Fruit fly (Drosophila melanogaster) whole organism, embryonic: Measurements from ENCODE around the gene vari.

ENCODE experiments used
- CG10267 ChIP-seq: fragments of 200-800 bp; sonication (Bioruptor generic); optimal IDR thresholded peaks from 2 replicates; lab custom pipeline; 2018; ENCODE audit warnings: missing biosample characterization, mild to moderate bottlenecking, missing genetic modification characterization, moderate library complexity
- CG10274 ChIP-seq: fragments of 200-800 bp; sonication (Bioruptor generic); optimal IDR thresholded peaks from 3 replicates; lab custom pipeline; 2017; ENCODE audit warnings: missing biosample characterization, mild to moderate bottlenecking, missing genetic modification characterization
- CG11504 ChIP-seq: fragments of 200-800 bp; sonication (Bioruptor generic); optimal IDR thresholded peaks from 3 replicates; lab custom pipeline; 2019; ENCODE audit warnings: missing biosample characterization, mild to moderate bottlenecking, missing genetic modification characterization, moderate library complexity
- CG12104 ChIP-seq: fragments of 200-800 bp; sonication (Bioruptor generic); optimal IDR thresholded peaks from 3 replicates; lab custom pipeline; 2016; ENCODE audit warnings: missing biosample characterization, missing genetic modification characterization
- CG12236 ChIP-seq: fragments of 200-800 bp; sonication (Bioruptor generic); optimal IDR thresholded peaks from 2 replicates; lab custom pipeline; 2016; ENCODE audit warnings: missing biosample characterization, missing genetic modification characterization
- CG13123 ChIP-seq: fragments of 200-800 bp; sonication (Bioruptor generic); optimal IDR thresholded peaks from 2 replicates; lab custom pipeline; 2016; ENCODE audit warnings: missing biosample characterization, missing genetic modification characterization
- CG1603 ChIP-seq: fragments of 200-800 bp; sonication (Bioruptor generic); optimal IDR thresholded peaks from 2 replicates; lab custom pipeline; 2019; ENCODE audit warnings: missing biosample characterization, mild to moderate bottlenecking, missing genetic modification characterization, moderate library complexity
- CG17361 ChIP-seq: fragments of 200-800 bp; sonication (Bioruptor generic); IDR thresholded peaks from 3 replicates; pipeline ENCODE4 v1.3.6; 2022; ENCODE audit warnings: missing biosample characterization, missing genetic modification characterization
- CG1832 ChIP-seq: fragments of 200-800 bp; sonication (Bioruptor generic); optimal IDR thresholded peaks from 2 replicates; lab custom pipeline; 2017; ENCODE audit warnings: missing biosample characterization, mild to moderate bottlenecking, missing genetic modification characterization, inconsistent platforms
- CG2202 ChIP-seq: fragments of 200-800 bp; sonication (Bioruptor generic); optimal IDR thresholded peaks from 2 replicates; lab custom pipeline; 2018; ENCODE audit warnings: missing biosample characterization, mild to moderate bottlenecking, missing genetic modification characterization
- CG31224 ChIP-seq: fragments of 200-800 bp; sonication (Bioruptor generic); IDR thresholded peaks from 2 replicates; pipeline ENCODE4 v1.3.6; 2022; ENCODE audit warnings: missing biosample characterization, missing genetic modification characterization
- CG34376 ChIP-seq: fragments of 200-800 bp; sonication (Bioruptor generic); optimal IDR thresholded peaks from 2 replicates; lab custom pipeline; 2018; ENCODE audit warnings: missing biosample characterization, mild to moderate bottlenecking, missing genetic modification characterization
- CG3847 ChIP-seq: fragments of 200-800 bp; sonication (Bioruptor generic); IDR thresholded peaks from 2 replicates; pipeline ENCODE4 v1.3.6; 2022; ENCODE audit warnings: missing biosample characterization, missing genetic modification characterization
- CG4617 ChIP-seq: fragments of 200-800 bp; sonication (Bioruptor generic); optimal IDR thresholded peaks from 3 replicates; lab custom pipeline; 2016; ENCODE audit warnings: missing biosample characterization, missing genetic modification characterization, borderline replicate concordance
- CG5953 ChIP-seq: fragments of 200-800 bp; sonication (Bioruptor generic); IDR thresholded peaks from 2 replicates; pipeline ENCODE4 v1.3.6; 2022; ENCODE audit warnings: missing biosample characterization, missing genetic modification characterization
- CG6791 ChIP-seq: fragments of 200-800 bp; sonication (Bioruptor generic); IDR thresholded peaks from 3 replicates; pipeline ENCODE4 v1.3.6; 2022; ENCODE audit warnings: missing biosample characterization, missing genetic modification characterization; ENCODE audit not compliant: partially characterized antibody
- CG8765 ChIP-seq: fragments of 200-800 bp; sonication (Bioruptor generic); IDR thresholded peaks from 2 replicates; pipeline ENCODE4 v1.3.6; 2022; ENCODE audit warnings: missing biosample characterization, missing genetic modification characterization
- CG8944 ChIP-seq: fragments of 200-800 bp; sonication (Bioruptor generic); optimal IDR thresholded peaks from 3 replicates; lab custom pipeline; 2016; ENCODE audit warnings: missing biosample characterization, missing genetic modification characterization
- Dip3 ChIP-seq: fragments of 200-800 bp; sonication (Bioruptor generic); optimal IDR thresholded peaks from 3 replicates; lab custom pipeline; 2016; ENCODE audit warnings: missing biosample characterization, missing genetic modification characterization
- Doc3 ChIP-seq: fragments of 200-800 bp; sonication (Bioruptor generic); IDR thresholded peaks from 3 replicates; pipeline ENCODE4 v1.3.6; 2022; ENCODE audit warnings: missing biosample characterization, missing genetic modification characterization; ENCODE audit not compliant: partially characterized antibody
- ERR ChIP-seq: fragments of 200-800 bp; sonication (Bioruptor generic); optimal IDR thresholded peaks from 2 replicates; lab custom pipeline; 2016; ENCODE audit warnings: missing biosample characterization, missing genetic modification characterization
- Elba2 ChIP-seq: fragments of 200-800 bp; sonication (Bioruptor generic); optimal IDR thresholded peaks from 3 replicates; lab custom pipeline; 2016; ENCODE audit warnings: missing biosample characterization, missing genetic modification characterization
- GATAe ChIP-seq: fragments of 200-800 bp; sonication (Bioruptor generic); conservative IDR thresholded peaks from 2 replicates; pipeline ENCODE4 v1.3.6; 2022; ENCODE audit warnings: missing biosample characterization, missing genetic modification characterization
- Oaz ChIP-seq: fragments of 200-800 bp; sonication (Bioruptor generic); IDR thresholded peaks from 2 replicates; pipeline ENCODE4 v1.3.6; 2022; ENCODE audit warnings: missing biosample characterization, missing genetic modification characterization
- Optix ChIP-seq: fragments of 200-800 bp; sonication (Bioruptor generic); IDR thresholded peaks from 3 replicates; pipeline ENCODE4 v1.3.6; 2022; ENCODE audit warnings: missing biosample characterization, missing genetic modification characterization
- bbx ChIP-seq: fragments of 200-800 bp; sonication (Bioruptor generic); IDR thresholded peaks from 2 replicates; pipeline ENCODE4 v1.3.6; 2022; ENCODE audit warnings: missing biosample characterization, missing genetic modification characterization; ENCODE audit not compliant: partially characterized antibody
- cg ChIP-seq: fragments of 200-800 bp; sonication (Bioruptor generic); optimal IDR thresholded peaks from 3 replicates; lab custom pipeline; 2019; ENCODE audit warnings: missing biosample characterization, mild to moderate bottlenecking, missing genetic modification characterization, moderate library complexity
- chm ChIP-seq: fragments of 200-800 bp; sonication (Bioruptor generic); IDR thresholded peaks from 2 replicates; pipeline ENCODE4 v1.3.6; 2022; ENCODE audit warnings: missing biosample characterization, missing genetic modification characterization
- dati ChIP-seq: fragments of 200-800 bp; sonication (Bioruptor generic); IDR thresholded peaks from 2 replicates; pipeline ENCODE4 v1.3.6; 2022; ENCODE audit warnings: missing biosample characterization, missing genetic modification characterization
- ems ChIP-seq: fragments of 200-800 bp; sonication (Bioruptor generic); optimal IDR thresholded peaks from 3 replicates; lab custom pipeline; 2016; ENCODE audit warnings: missing biosample characterization, missing genetic modification characterization
- eve ChIP-seq, 2 experiments: fragments of >200 bp; optimal IDR thresholded peaks; 2 replicates each; lab custom pipeline; 2017; ENCODE audit warnings: missing biosample characterization in 2 of 2, missing genetic modification characterization in 2 of 2
- fd3F ChIP-seq: fragments of 200-800 bp; sonication (Bioruptor generic); optimal IDR thresholded peaks from 2 replicates; lab custom pipeline; 2018; ENCODE audit warnings: missing biosample characterization, mild to moderate bottlenecking, missing genetic modification characterization, moderate library complexity
- gcm2 ChIP-seq: fragments of 200-800 bp; sonication (Bioruptor generic); optimal IDR thresholded peaks from 2 replicates; lab custom pipeline; 2016; ENCODE audit warnings: missing biosample characterization, missing genetic modification characterization
- hb ChIP-seq: fragments of 200-800 bp; sonication (Bioruptor generic); IDR thresholded peaks from 3 replicates; pipeline ENCODE4 v1.3.6; 2022; ENCODE audit warnings: missing biosample characterization, missing genetic modification characterization; ENCODE audit not compliant: partially characterized antibody
- her ChIP-seq: fragments of 200-800 bp; sonication (Bioruptor generic); optimal IDR thresholded peaks from 2 replicates; lab custom pipeline; 2016; ENCODE audit warnings: missing biosample characterization, missing genetic modification characterization
- kah ChIP-seq: fragments of 200-800 bp; sonication (Bioruptor generic); optimal IDR thresholded peaks from 2 replicates; lab custom pipeline; 2018; ENCODE audit warnings: missing biosample characterization, mild to moderate bottlenecking, missing genetic modification characterization
- lola ChIP-seq, 3 experiments: fragments of >200 bp in 2 of 3; fragments of 200-800 bp in 1 of 3; sonication (Bioruptor generic) in 1 of 3; optimal IDR thresholded peaks; 2 replicates each; lab custom pipeline; 2017 to 2019; ENCODE audit warnings: missing biosample characterization in 3 of 3, missing genetic modification characterization in 3 of 3, mild to moderate bottlenecking in 1 of 3, moderate library complexity in 1 of 3
- nerfin-2 ChIP-seq: fragments of 200-800 bp; sonication (Bioruptor generic); IDR thresholded peaks from 2 replicates; pipeline ENCODE4 v1.3.6; 2022; ENCODE audit warnings: missing biosample characterization, missing genetic modification characterization; ENCODE audit not compliant: partially characterized antibody
- oc ChIP-seq: fragments of 200-800 bp; sonication (Bioruptor generic); optimal IDR thresholded peaks from 2 replicates; lab custom pipeline; 2018; ENCODE audit warnings: missing biosample characterization, mild to moderate bottlenecking, missing genetic modification characterization, moderate library complexity
- peb ChIP-seq: fragments of 200-800 bp; sonication (Bioruptor generic); IDR thresholded peaks from 2 replicates; pipeline ENCODE4 v1.3.6; 2022; ENCODE audit warnings: missing biosample characterization, missing genetic modification characterization
- pho ChIP-seq: fragments of 200-800 bp; sonication (Bioruptor generic); optimal IDR thresholded peaks from 2 replicates; lab custom pipeline; 2016; ENCODE audit warnings: missing biosample characterization, missing genetic modification characterization
- ranshi ChIP-seq: fragments of 200-800 bp; sonication (Bioruptor generic); IDR thresholded peaks from 2 replicates; pipeline ENCODE4 v1.3.6; 2022; ENCODE audit warnings: missing biosample characterization, missing genetic modification characterization
- repo ChIP-seq: fragments of 200-800 bp; sonication (Bioruptor generic); optimal IDR thresholded peaks from 2 replicates; lab custom pipeline; 2016; ENCODE audit warnings: missing biosample characterization, missing genetic modification characterization
- row ChIP-seq: fragments of 200-800 bp; sonication (Bioruptor generic); IDR thresholded peaks from 3 replicates; pipeline ENCODE4 v1.3.6; 2022; ENCODE audit warnings: missing biosample characterization, missing genetic modification characterization
- sim ChIP-seq: fragments of 200-800 bp; sonication (Bioruptor generic); IDR thresholded peaks from 2 replicates; pipeline ENCODE4 v1.3.6; 2022; ENCODE audit warnings: missing biosample characterization, missing genetic modification characterization
- sr ChIP-seq: fragments of 200-800 bp; sonication (Bioruptor generic); IDR thresholded peaks from 3 replicates; pipeline ENCODE4 v1.3.6; 2022; ENCODE audit warnings: missing biosample characterization, missing genetic modification characterization
- tll ChIP-seq, 2 experiments: fragments of 200-800 bp in 1 of 2; fragments of >200 bp in 1 of 2; sonication (Bioruptor generic) in 1 of 2; optimal IDR thresholded peaks; 2 replicates each; lab custom pipeline; 2017 to 2019; ENCODE audit warnings: missing biosample characterization in 2 of 2, missing genetic modification characterization in 2 of 2, mild to moderate bottlenecking in 1 of 2, moderate library complexity in 1 of 2
- ttk ChIP-seq: fragments of 200-800 bp; sonication (Bioruptor generic); IDR thresholded peaks from 2 replicates; pipeline ENCODE4 v2.1.2; 2022; ENCODE audit warnings: missing biosample characterization, missing genetic modification characterization
- vfl ChIP-seq: fragments of 200-800 bp; sonication (Bioruptor generic); optimal IDR thresholded peaks from 2 replicates; lab custom pipeline; 2016; ENCODE audit warnings: missing biosample characterization, missing genetic modification characterization
- wek ChIP-seq: fragments of 200-800 bp; sonication (Bioruptor generic); optimal IDR thresholded peaks from 3 replicates; lab custom pipeline; 2018; ENCODE audit warnings: missing biosample characterization, mild to moderate bottlenecking, missing genetic modification characterization, moderate library complexity

vari gene

dm6 chr2L:20787271-20787791 lies 9.5 kb downstream of the vari start, which contains the start of gene Pomp (continued):
- TF ChIP-seq CG12236 (GFP tag; lab: Kevin White, UChicago) (no peak), CG1603 (tag; lab: Kevin White, UChicago) (peak; percentile 87), cg (no peak), CG5953 (GFP tag; lab: Robert Waterston, UW) (peak; percentile 74), her (GFP tag; lab: Kevin White, UChicago) (no peak), ranshi (GFP tag; lab: Robert Waterston, UW) (peak; percentile 85), CG12104 (GFP tag; lab: Kevin White, UChicago) (peak; percentile 70), gcm2 (GFP tag; lab: Kevin White, UChicago) (peak; percentile 63), peb (GFP tag; lab: Robert Waterston, UW) (peak; percentile 79), CG4617 (peak; percentile 60), hb (peak; percentile 63; the same call in 2 of the 3 replicates), tll (GFP tag; optimal IDR thresholded peaks at IDR 0.05; lab: Kevin White, UChicago) (no peak), GATAe (GFP tag; lab: Robert Waterston, UW) (peak; percentile 42; the same call in 1 of the 2 replicates), CG13123 (GFP tag; lab: Kevin White, UChicago) (peak; percentile 70), sim (GFP tag; lab: Robert Waterston, UW) (peak; percentile 80), Optix (peak; percentile 67; the same call in 1 of the 3 replicates), ttk (GFP tag; lab: Robert Waterston, UW) (peak; percentile 84), CG34376 (GFP tag; lab: Kevin White, UChicago) (peak; percentile 29), nerfin-2 (0 out of 2 replicates have a peak, but pooled peaks have one; percentile 35), dati (GFP tag; lab: Robert Waterston, UW) (peak; percentile 78), lola (GFP tag; optimal IDR thresholded peaks at IDR 0.05; lab: Kevin White, UChicago) (peak in 1 of 3 experiments; percentile 70), CG8944 (GFP tag; lab: Kevin White, UChicago) (peak; percentile 52), CG3847 (GFP tag; lab: Robert Waterston, UW) (peak; percentile 90), row (GFP tag; lab: Robert Waterston, UW) (peak; percentile 90), oc (peak; percentile 76), bbx (GFP tag; lab: Robert Waterston, UW) (peak; percentile 78), Dip3 (GFP tag; lab: Kevin White, UChicago) (peak; percentile 62), eve (GFP tag; optimal IDR thresholded peaks at IDR 0.05; lab: Kevin White, UChicago) (no peak), CG11504 (tag; lab: Kevin White, UChicago) (peak; percentile 88), CG31224 (GFP tag; lab: Robert Waterston, UW) (peak; percentile 79), CG6791 (GFP tag; lab: Robert Waterston, UW) (peak; percentile 53; the same call in 2 of the 3 replicates), Doc3 (GFP tag; lab: Robert Waterston, UW) (no peak), CG1832 (no peak), kah (GFP tag; lab: Kevin White, UChicago) (peak; percentile 60), Elba2 (GFP tag; lab: Kevin White, UChicago) (no peak), Oaz (GFP tag; lab: Robert Waterston, UW) (peak; percentile 61), sr (GFP tag; lab: Robert Waterston, UW) (peak; percentile 56; the same call in 2 of the 3 replicates), CG10267 (tag; lab: Kevin White, UChicago) (peak; percentile 86), ERR (peak; percentile 25), chm (GFP tag; lab: Robert Waterston, UW) (peak; percentile 72), vfl (GFP tag; lab: Kevin White, UChicago) (peak; percentile 74), CG10274 (GFP tag; lab: Kevin White, UChicago) (peak; percentile 97), pho (GFP tag; lab: Kevin White, UChicago) (peak; percentile 33), wek (GFP tag; lab: Kevin White, UChicago) (peak; percentile 56), CG17361 (peak; percentile 90), repo (no peak), CG2202 (tag; lab: Kevin White, UChicago) (peak; percentile 61), fd3F (GFP tag; lab: Kevin White, UChicago) (peak; percentile 67), ems (GFP tag; lab: Kevin White, UChicago) (peak; percentile 53), CG8765 (GFP tag; lab: Robert Waterston, UW) (peak; percentile 73)
